Fruit fly (Drosophila melanogaster): ENCODE measurements around the gene eIF3f1.

The eIF3f1 gene

DNA sequence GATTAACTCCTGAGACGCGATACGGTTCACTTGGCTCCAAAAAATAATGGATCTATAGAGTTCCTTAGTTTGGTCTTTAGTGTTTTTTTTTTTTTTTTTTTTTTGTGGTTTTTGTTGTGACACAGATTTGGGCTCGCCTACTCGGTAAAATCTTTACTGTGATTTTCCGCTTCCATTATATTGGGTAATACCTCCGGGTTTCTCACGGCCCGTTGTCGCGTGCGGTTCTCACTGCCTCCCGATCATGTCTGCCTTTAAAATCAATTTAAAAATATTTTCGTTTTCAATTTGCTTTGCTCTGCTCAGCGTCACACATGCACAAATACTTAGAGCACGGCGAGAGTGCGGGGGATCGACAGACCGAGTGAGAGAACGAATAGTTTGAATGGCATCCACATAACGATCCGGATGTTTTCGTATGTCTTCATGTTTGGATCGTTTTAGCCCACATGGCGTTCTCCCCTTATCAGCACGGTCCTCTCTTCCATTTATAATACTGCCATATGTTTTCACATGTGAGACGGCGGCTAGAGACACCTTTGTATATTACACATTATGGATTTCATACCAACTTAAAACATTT is 32.3 kb upstream of the eIF3f1 start (continued):
- TF ChIP-seq Hr78 (GFP tag; optimal IDR thresholded peaks at IDR 0.05): no peak
- TF ChIP-seq cwo (GFP tag; optimal IDR thresholded peaks at IDR 0.05): peak; percentile 56
- no peak for TF ChIP-seq CG7357 (GFP tag; IDR thresholded peaks at IDR 0.05)
- no peak for TF ChIP-seq gcm (GFP tag; optimal IDR thresholded peaks at IDR 0.05)
- TF ChIP-seq CG1529 (GFP tag; optimal IDR thresholded peaks at IDR 0.05): no peak
- no peak for TF ChIP-seq Ravus (GFP tag; IDR thresholded peaks at IDR 0.05)
- TF ChIP-seq CG10147 (GFP tag; optimal IDR thresholded peaks at IDR 0.05): peak; percentile 4
- no peak for TF ChIP-seq C15 (GFP tag; IDR thresholded peaks at IDR 0.05)
- no peak for TF ChIP-seq zfh1 (GFP tag; IDR thresholded peaks at IDR 0.05)
- no peak for TF ChIP-seq Camta (GFP tag; optimal IDR thresholded peaks at IDR 0.05)
- peak; percentile 46 to 76 for TF ChIP-seq Trl (optimal IDR thresholded peaks at IDR 0.05)
- no peak for TF ChIP-seq Trl (GFP tag; optimal IDR thresholded peaks at IDR 0.05)
- no peak for TF ChIP-seq Ets97D (GFP tag; optimal IDR thresholded peaks at IDR 0.05)
- no peak for TF ChIP-seq CG3726 (GFP tag; IDR thresholded peaks at IDR 0.05)
- no peak for TF ChIP-seq CG12744 (GFP tag; optimal IDR thresholded peaks at IDR 0.05)
- no peak for TF ChIP-seq Nf-YB (GFP tag; optimal IDR thresholded peaks at IDR 0.05)
- no peak for TF ChIP-seq Mes4 (GFP tag; optimal IDR thresholded peaks at IDR 0.05)
- TF ChIP-seq CG9817 (tag; optimal IDR thresholded peaks at IDR 0.05): no peak
- no peak for TF ChIP-seq CG13624 (GFP tag; optimal IDR thresholded peaks at IDR 0.05)
- peak; percentile 77 for TF ChIP-seq Med (GFP tag)
- no peak for TF ChIP-seq CG2129 (GFP tag; IDR thresholded peaks at IDR 0.05; ENCODE audit: partially characterized antibody)
- TF ChIP-seq CG10543 (GFP tag; optimal IDR thresholded peaks at IDR 0.05): peak; percentile 49
- no peak for TF ChIP-seq CG7745 (tag; optimal IDR thresholded peaks at IDR 0.05)
- TF ChIP-seq dmrt99B (tag; optimal IDR thresholded peaks at IDR 0.05): no peak
- no peak for TF ChIP-seq Usf (GFP tag; optimal IDR thresholded peaks at IDR 0.05)
- no peak for TF ChIP-seq CG6791 (GFP tag; IDR thresholded peaks at IDR 0.05; ENCODE audit: partially characterized antibody)
- no peak for TF ChIP-seq MBD-R2 (GFP tag; IDR thresholded peaks at IDR 0.05)
- no peak for TF ChIP-seq CG12071 (GFP tag; optimal IDR thresholded peaks at IDR 0.05)
- TF ChIP-seq CG17612 (GFP tag; IDR thresholded peaks at IDR 0.05): no peak
- no peak for TF ChIP-seq jumu (GFP tag; optimal IDR thresholded peaks at IDR 0.05)
- no peak for TF ChIP-seq Optix (GFP tag; IDR thresholded peaks at IDR 0.05)
- no peak for TF ChIP-seq klu (GFP tag; IDR thresholded peaks at IDR 0.05)
- TF ChIP-seq CG13123 (GFP tag; optimal IDR thresholded peaks at IDR 0.05): no peak
- no peak for TF ChIP-seq sim (GFP tag; IDR thresholded peaks at IDR 0.05)
- TF ChIP-seq HLH54F (GFP tag; optimal IDR thresholded peaks at IDR 0.05): no peak
- TF ChIP-seq CG4282 (GFP tag; optimal IDR thresholded peaks at IDR 0.05): no peak
- TF ChIP-seq CG13424 (tag; optimal IDR thresholded peaks at IDR 0.05): no peak
- TF ChIP-seq bowl (GFP tag; IDR thresholded peaks at IDR 0.05): no peak
- no peak for TF ChIP-seq CG11696 (GFP tag; IDR thresholded peaks at IDR 0.05)
- no peak for TF ChIP-seq YL-1 (GFP tag; optimal IDR thresholded peaks at IDR 0.05)
- no peak for TF ChIP-seq lbe (GFP tag; optimal IDR thresholded peaks at IDR 0.05)
- no peak for TF ChIP-seq Six4 (GFP tag; optimal IDR thresholded peaks at IDR 0.05)
- no peak for TF ChIP-seq Doc2 (GFP tag; IDR thresholded peaks at IDR 0.05)
- TF ChIP-seq CG10366 (GFP tag; IDR thresholded peaks at IDR 0.05): no peak
- TF ChIP-seq ATbp (GFP tag; optimal IDR thresholded peaks at IDR 0.05): no peak
- no peak for TF ChIP-seq dysf (GFP tag; IDR thresholded peaks at IDR 0.05)
- TF ChIP-seq ash1 (GFP tag; optimal IDR thresholded peaks at IDR 0.05): no peak
- TF ChIP-seq CG10654 (GFP tag; optimal IDR thresholded peaks at IDR 0.05): no peak
- no peak for TF ChIP-seq sna (GFP tag; IDR thresholded peaks at IDR 0.05; ENCODE audit: partially characterized antibody)
- no peak for TF ChIP-seq yki (optimal IDR thresholded peaks at IDR 0.05)
- no peak for TF ChIP-seq Bteb2 (GFP tag; optimal IDR thresholded peaks at IDR 0.05)
- peak; percentile 23 for TF ChIP-seq CG2678 (tag; optimal IDR thresholded peaks at IDR 0.05)

Measured in whole organism, embryonic.